Worm (Caenorhabditis elegans) whole organism, L2 larva: Measurements from ENCODE around the gene K02E7.10.

Experiments used
- F13H6.1 ChIP-seq: sonication (generic microtip); optimal IDR thresholded peaks from 2 replicates; lab custom pipeline; 2016; ENCODE audit warnings: missing genetic modification characterization, missing compliant biosample characterization
- alr-1 ChIP-seq: fragments of 150-350 bp; optimal IDR thresholded peaks from 2 replicates; lab custom pipeline; 2014; ENCODE audit warnings: missing biosample characterization, missing genetic modification characterization
- ama-1 ChIP-seq: fragments of 150-350 bp; optimal IDR thresholded peaks from 2 replicates; lab custom pipeline; 2018; ENCODE audit warnings: inconsistent platforms
- blmp-1 ChIP-seq: sonication (generic microtip); optimal IDR thresholded peaks from 2 replicates; lab custom pipeline; 2017; ENCODE audit warnings: missing genetic modification characterization, mild to moderate bottlenecking, missing compliant biosample characterization, antibody characterized with exemption, moderate library complexity; ENCODE audit not compliant: insufficient read depth
- elt-3 ChIP-seq: sonication (generic microtip); optimal IDR thresholded peaks from 2 replicates; lab custom pipeline; 2017; ENCODE audit warnings: missing biosample characterization, missing genetic modification characterization
- lin-13 ChIP-seq: fragments of 150-350 bp; optimal IDR thresholded peaks from 2 replicates; lab custom pipeline; 2014; ENCODE audit warnings: missing biosample characterization, missing genetic modification reagents, missing genetic modification characterization
- snpc-4 ChIP-seq: fragments of 150-350 bp; optimal IDR thresholded peaks from 2 replicates; lab custom pipeline; 2014; ENCODE audit warnings: missing biosample characterization, missing genetic modification characterization
- unc-62 ChIP-seq: fragments of 150-350 bp; optimal IDR thresholded peaks from 2 replicates; lab custom pipeline; 2014; ENCODE audit warnings: missing biosample characterization, missing genetic modification reagents, missing genetic modification characterization
- ztf-4 ChIP-seq: fragments of 150-350 bp; optimal IDR thresholded peaks from 2 replicates; lab custom pipeline; 2014; ENCODE audit warnings: missing biosample characterization, missing genetic modification characterization

ce11 chrII:1106914-1107597, 40.2 kb upstream of the K02E7.10 start, which contains the start of gene col-40:
- TF ChIP-seq lin-13 (no peak), elt-3 (no peak), ztf-4 (tag; lab: Kevin White, UChicago) (no peak), ama-1 (lab: Kevin White, UChicago) (no peak), alr-1 (no peak), snpc-4 (no peak), F13H6.1 (no peak), unc-62 (GFP tag; lab: Kevin White, UChicago) (no peak), blmp-1 (tag; lab: Kevin White, UChicago) (no peak)
